Worm (Caenorhabditis elegans) whole organism, L4 larva: ENCODE results near the gene F12F6.7.

Source experiments
- D1046.2 ChIP-seq: fragments of 200-800 bp; sonication (Bioruptor generic); IDR thresholded peaks from 2 replicates; pipeline ENCODE4 v1.3.6; 2022; ENCODE audit warnings: missing genetic modification characterization, missing compliant biosample characterization
- F44E2.7 ChIP-seq: fragments of 200-800 bp; sonication (Bioruptor generic); IDR thresholded peaks from 2 replicates; pipeline ENCODE4 v2.1.2; 2022; ENCODE audit warnings: missing genetic modification characterization, missing compliant biosample characterization
- R02D3.7 ChIP-seq: fragments of 150-350 bp; sonication (generic microtip); optimal IDR thresholded peaks from 3 replicates; lab custom pipeline; 2014; ENCODE audit warnings: missing biosample characterization, missing genetic modification characterization
- T20F7.1 ChIP-seq: fragments of 200-800 bp; sonication (Bioruptor generic); optimal IDR thresholded peaks from 2 replicates; lab custom pipeline; 2018; ENCODE audit warnings: mild to moderate bottlenecking, missing genetic modification characterization, missing compliant biosample characterization
- T26A8.4 ChIP-seq: fragments of 200-800 bp; sonication (Bioruptor generic); IDR thresholded peaks from 2 replicates; pipeline ENCODE4 v1.3.6; 2022; ENCODE audit warnings: missing genetic modification characterization, missing compliant biosample characterization
- Y48G9A.11 ChIP-seq: fragments of 200-800 bp; sonication (Bioruptor generic); IDR thresholded peaks from 2 replicates; pipeline ENCODE4 v1.3.6; 2022; ENCODE audit warnings: missing genetic modification reagents, missing genetic modification characterization, missing compliant biosample characterization
- Y5F2A.4 ChIP-seq: fragments of 200-800 bp; sonication (Bioruptor generic); optimal IDR thresholded peaks from 2 replicates; lab custom pipeline; 2018; ENCODE audit warnings: mild to moderate bottlenecking, missing genetic modification characterization, missing compliant biosample characterization
- Y75B8A.6 ChIP-seq: fragments of 200-800 bp; sonication (Bioruptor generic); IDR thresholded peaks from 2 replicates; pipeline ENCODE4 v1.3.6; 2022; ENCODE audit warnings: missing genetic modification reagents, missing genetic modification characterization, missing compliant biosample characterization
- aly-2 ChIP-seq: sonication (generic microtip); optimal IDR thresholded peaks from 2 replicates; lab custom pipeline; 2018; ENCODE audit warnings: missing biosample characterization, missing genetic modification characterization
- ceh-20 ChIP-seq: fragments of 200-800 bp; sonication (Bioruptor generic); IDR thresholded peaks from 2 replicates; pipeline ENCODE4 v1.3.6; 2022; ENCODE audit warnings: missing genetic modification reagents, missing genetic modification characterization, missing compliant biosample characterization
- ceh-32 ChIP-seq: sonication (generic microtip); optimal IDR thresholded peaks from 2 replicates; lab custom pipeline; 2016; ENCODE audit warnings: mild to moderate bottlenecking, missing genetic modification characterization, missing compliant biosample characterization; ENCODE audit not compliant: poor library complexity
- ceh-82 ChIP-seq: sonication (generic microtip); optimal IDR thresholded peaks from 2 replicates; lab custom pipeline; 2017; ENCODE audit warnings: missing biosample characterization, missing genetic modification characterization
- ces-1 ChIP-seq: fragments of 150-350 bp; sonication (generic microtip); optimal IDR thresholded peaks from 4 replicates; lab custom pipeline; 2014; ENCODE audit warnings: missing biosample characterization, missing genetic modification reagents, missing genetic modification characterization
- ctbp-1 ChIP-seq: fragments of 200-800 bp; sonication (Bioruptor generic); IDR thresholded peaks from 2 replicates; pipeline ENCODE4 v1.3.6; 2022; ENCODE audit warnings: missing genetic modification reagents, missing genetic modification characterization, missing compliant biosample characterization
- daf-16 ChIP-seq, 3 experiments: sonication (generic microtip); optimal IDR thresholded peaks; 2 replicates each; lab custom pipeline; 2016 to 2017; ENCODE audit warnings: missing genetic modification characterization in 3 of 3, missing genetic modification reagents in 3 of 3, mild to moderate bottlenecking in 2 of 3, missing compliant biosample characterization in 2 of 3, missing biosample characterization in 1 of 3, moderate library complexity in 1 of 3
- daf-8 ChIP-seq: fragments of 200-800 bp; sonication (Bioruptor generic); IDR thresholded peaks from 2 replicates; pipeline ENCODE4 v1.3.6; 2022; ENCODE audit warnings: missing genetic modification characterization, missing compliant biosample characterization
- dmd-6 ChIP-seq: fragments of 200-800 bp; sonication (Bioruptor generic); IDR thresholded peaks from 2 replicates; pipeline ENCODE4 v1.3.6; 2022; ENCODE audit warnings: missing genetic modification reagents, missing genetic modification characterization, missing compliant biosample characterization
- dmd-8 ChIP-seq: fragments of 200-800 bp; sonication (Bioruptor generic); IDR thresholded peaks from 2 replicates; pipeline ENCODE4 v1.3.6; 2022; ENCODE audit warnings: missing genetic modification characterization, missing compliant biosample characterization
- dmd-9 ChIP-seq: fragments of 200-800 bp; sonication (Bioruptor generic); IDR thresholded peaks from 2 replicates; pipeline ENCODE4 v1.3.6; 2022; ENCODE audit warnings: missing genetic modification reagents, missing genetic modification characterization, missing compliant biosample characterization
- dpl-1 ChIP-seq: fragments of 150-350 bp; optimal IDR thresholded peaks from 2 replicates; lab custom pipeline; 2014; ENCODE audit warnings: missing biosample characterization, missing genetic modification reagents, missing genetic modification characterization
- duxl-1 ChIP-seq: sonication (generic microtip); optimal IDR thresholded peaks from 2 replicates; lab custom pipeline; 2016; ENCODE audit warnings: mild to moderate bottlenecking, missing genetic modification characterization, moderate library complexity, missing compliant biosample characterization; ENCODE audit not compliant: poor library complexity
- dve-1 ChIP-seq: sonication (generic microtip); optimal IDR thresholded peaks from 2 replicates; lab custom pipeline; 2017; ENCODE audit warnings: antibody characterized with exemption, mild to moderate bottlenecking, missing genetic modification characterization, missing compliant biosample characterization; ENCODE audit not compliant: insufficient read depth
- egl-43 ChIP-seq: fragments of 200-800 bp; sonication (Bioruptor generic); IDR thresholded peaks from 2 replicates; pipeline ENCODE4 v1.3.6; 2022; ENCODE audit warnings: missing genetic modification reagents, missing genetic modification characterization, missing compliant biosample characterization
- fkh-10 ChIP-seq: fragments of 150-350 bp; optimal IDR thresholded peaks from 2 replicates; lab custom pipeline; 2014; ENCODE audit warnings: missing biosample characterization, missing genetic modification reagents, missing genetic modification characterization
- fos-1 ChIP-seq: fragments of 150-350 bp; optimal IDR thresholded peaks from 2 replicates; lab custom pipeline; 2014; ENCODE audit warnings: missing biosample characterization, missing genetic modification characterization
- hlh-11 ChIP-seq: fragments of 200-800 bp; sonication (Bioruptor generic); optimal IDR thresholded peaks from 2 replicates; lab custom pipeline; 2018; ENCODE audit warnings: mild to moderate bottlenecking, missing genetic modification characterization, missing compliant biosample characterization
- hlh-30 ChIP-seq: sonication (generic microtip); optimal IDR thresholded peaks from 2 replicates; lab custom pipeline; 2017; ENCODE audit warnings: antibody characterized with exemption, mild to moderate bottlenecking, missing genetic modification characterization, missing compliant biosample characterization; ENCODE audit not compliant: insufficient read depth
- jun-1 ChIP-seq: fragments of 150-350 bp; optimal IDR thresholded peaks from 2 replicates; lab custom pipeline; 2014; ENCODE audit warnings: missing biosample characterization, missing genetic modification reagents, missing genetic modification characterization
- lin-1 ChIP-seq: fragments of 200-800 bp; sonication (Bioruptor generic); IDR thresholded peaks from 2 replicates; pipeline ENCODE4 v1.3.6; 2022; ENCODE audit warnings: missing genetic modification reagents, missing genetic modification characterization, missing compliant biosample characterization
- lin-13 ChIP-seq: fragments of 150-350 bp; optimal IDR thresholded peaks from 2 replicates; lab custom pipeline; 2014; ENCODE audit warnings: missing biosample characterization, missing genetic modification reagents, missing genetic modification characterization
- lin-15B ChIP-seq: fragments of 150-350 bp; sonication (generic microtip); optimal IDR thresholded peaks from 3 replicates; lab custom pipeline; 2014; ENCODE audit warnings: missing biosample characterization, missing genetic modification characterization
- lin-29 ChIP-seq: fragments of 200-800 bp; sonication (Bioruptor generic); IDR thresholded peaks from 2 replicates; pipeline ENCODE4 v1.3.6; 2022; ENCODE audit warnings: missing genetic modification reagents, missing genetic modification characterization, missing compliant biosample characterization
- lsy-2 ChIP-seq, 2 experiments: fragments of 150-350 bp in 1 of 2; sonication (generic microtip) in 1 of 2; optimal IDR thresholded peaks; 2 replicates each; lab custom pipeline; 2014 to 2017; ENCODE audit warnings: missing biosample characterization in 2 of 2, missing genetic modification characterization in 2 of 2
- madf-5 ChIP-seq, 2 experiments: fragments of 200-800 bp; sonication (Bioruptor generic); IDR thresholded peaks; 2 replicates each; pipeline ENCODE4 v1.3.6; 2022; ENCODE audit warnings: missing compliant biosample characterization in 2 of 2, missing genetic modification characterization in 2 of 2
- mdl-1 ChIP-seq, 2 experiments: fragments of 150-350 bp in 1 of 2; sonication (generic microtip) in 1 of 2; optimal IDR thresholded peaks; 2 replicates each; lab custom pipeline; 2014 to 2017; ENCODE audit warnings: missing biosample characterization in 2 of 2, missing genetic modification characterization in 2 of 2
- mep-1 ChIP-seq: fragments of 150-350 bp; sonication (generic microtip); optimal IDR thresholded peaks from 3 replicates; lab custom pipeline; 2014; ENCODE audit warnings: missing biosample characterization, missing genetic modification characterization
- mes-2 ChIP-seq: sonication (generic microtip); optimal IDR thresholded peaks from 2 replicates; lab custom pipeline; 2016; ENCODE audit warnings: missing genotype, mild to moderate bottlenecking, missing genetic modification characterization, missing compliant biosample characterization; ENCODE audit not compliant: poor library complexity, severe bottlenecking
- mxl-3 ChIP-seq: fragments of 200-800 bp; sonication (Bioruptor generic); optimal IDR thresholded peaks from 2 replicates; lab custom pipeline; 2018; ENCODE audit warnings: mild to moderate bottlenecking, missing genetic modification characterization, missing compliant biosample characterization
- nhr-11 ChIP-seq: fragments of 150-350 bp; optimal IDR thresholded peaks from 2 replicates; lab custom pipeline; 2014; ENCODE audit warnings: missing biosample characterization, missing genetic modification characterization
- nhr-41 ChIP-seq: fragments of 200-800 bp; sonication (Bioruptor generic); IDR thresholded peaks from 2 replicates; pipeline ENCODE4 v1.3.6; 2022; ENCODE audit warnings: missing genetic modification reagents, missing genetic modification characterization, missing compliant biosample characterization
- pqm-1 ChIP-seq: sonication (generic microtip); optimal IDR thresholded peaks from 2 replicates; lab custom pipeline; 2017; ENCODE audit warnings: missing biosample characterization, missing genetic modification characterization
- snpc-1.2 ChIP-seq: fragments of 200-800 bp; sonication (Bioruptor generic); IDR thresholded peaks from 2 replicates; pipeline ENCODE4 v1.3.6; 2022; ENCODE audit warnings: missing genetic modification reagents, missing genetic modification characterization, missing compliant biosample characterization
- snpc-4 ChIP-seq: fragments of 150-350 bp; optimal IDR thresholded peaks from 2 replicates; lab custom pipeline; 2014; ENCODE audit warnings: missing biosample characterization, missing genetic modification characterization
- spr-3 ChIP-seq: fragments of 200-800 bp; sonication (Bioruptor generic); optimal IDR thresholded peaks from 2 replicates; lab custom pipeline; 2018; ENCODE audit warnings: mild to moderate bottlenecking, missing genetic modification characterization, missing compliant biosample characterization
- tag-97 ChIP-seq: fragments of 200-800 bp; sonication (Bioruptor generic); IDR thresholded peaks from 2 replicates; pipeline ENCODE4 v1.3.6; 2022; ENCODE audit warnings: missing genetic modification characterization, missing compliant biosample characterization
- tra-1 ChIP-seq: fragments of 200-800 bp; sonication (Bioruptor generic); IDR thresholded peaks from 2 replicates; pipeline ENCODE4 v1.3.6; 2022; ENCODE audit warnings: missing genetic modification reagents, missing genetic modification characterization, missing compliant biosample characterization
- unc-130 ChIP-seq: sonication (generic microtip); optimal IDR thresholded peaks from 2 replicates; lab custom pipeline; 2016; ENCODE audit warnings: missing genetic modification reagents, missing genetic modification characterization, missing compliant biosample characterization
- unc-62 ChIP-seq, 3 experiments: fragments of 150-350 bp in 1 of 3; sonication (generic microtip); optimal IDR thresholded peaks in 2 of 3; peaks in 1 of 3; 1 replicate in 1 of 3; 2 replicates in 2 of 3; lab custom pipeline; 2014 to 2017; ENCODE audit warnings: missing biosample characterization in 3 of 3, missing genetic modification characterization in 3 of 3, missing genetic modification reagents in 3 of 3, missing genotype in 1 of 3
- zip-2 ChIP-seq: fragments of 150-350 bp; optimal IDR thresholded peaks from 2 replicates; lab custom pipeline; 2014; ENCODE audit warnings: missing biosample characterization, missing genetic modification characterization
- ztf-7 ChIP-seq: fragments of 150-350 bp; optimal IDR thresholded peaks from 2 replicates; lab custom pipeline; 2014; ENCODE audit warnings: missing biosample characterization, missing genetic modification characterization

F12F6.7 gene

ce11 chrIV:11594191-11594673 is 32.6 kb upstream of the F12F6.7 start, which contains the start of gene mig-38 (continued):
- 0 out of 2 replicates have a peak, but pooled peaks have one; percentile 48 for TF ChIP-seq D1046.2 (GFP tag; lab: Robert Waterston, UW)
- TF ChIP-seq lsy-2 (tag; optimal IDR thresholded peaks at IDR 0.05; lab: Kevin White, UChicago): peak in 1 of 2 experiments; percentile 50
- peak; percentile 68 to 71 for TF ChIP-seq mdl-1 (tag; optimal IDR thresholded peaks at IDR 0.05; lab: Kevin White, UChicago)
- peak; percentile 81 for TF ChIP-seq hlh-11 (tag; lab: Kevin White, UChicago)
- TF ChIP-seq pqm-1 (tag; lab: Kevin White, UChicago): peak; percentile 11
- TF ChIP-seq spr-3 (GFP tag; lab: Kevin White, UChicago): no peak
- peak; percentile 8 for TF ChIP-seq dve-1
- TF ChIP-seq snpc-1.2 (GFP tag; lab: Robert Waterston, UW): no peak
- peak; percentile 65 for TF ChIP-seq T20F7.1 (GFP tag; lab: Kevin White, UChicago)
- no peak for TF ChIP-seq lin-1
- no peak for TF ChIP-seq fos-1 (tag; lab: Kevin White, UChicago)
- no peak for TF ChIP-seq unc-130 (GFP tag; lab: Kevin White, UChicago)
- TF ChIP-seq ztf-7: no peak
- no peak for TF ChIP-seq ces-1 (GFP tag; lab: Kevin White, UChicago)
- no peak for TF ChIP-seq T26A8.4 (GFP tag; lab: Robert Waterston, UW)
- peak; percentile 13; the same call in 1 of the 2 replicates for TF ChIP-seq ceh-20 (GFP tag; lab: Robert Waterston, UW)
- no peak for TF ChIP-seq jun-1
- peak; percentile 92 for TF ChIP-seq mxl-3 (GFP tag; lab: Kevin White, UChicago)
- TF ChIP-seq daf-8 (GFP tag; lab: Robert Waterston, UW): no peak
- no peak for TF ChIP-seq lin-29 (GFP tag; lab: Robert Waterston, UW)
- peak; percentile 1 to 18 for TF ChIP-seq daf-16 (GFP tag; optimal IDR thresholded peaks at IDR 0.05; lab: Kevin White, UChicago)
- peak; percentile 55 for TF ChIP-seq daf-16 (tag; optimal IDR thresholded peaks at IDR 0.05; lab: Kevin White, UChicago)
- peak; percentile 47 for TF ChIP-seq hlh-30 (tag; lab: Kevin White, UChicago)
- no peak for TF ChIP-seq R02D3.7 (tag; lab: Kevin White, UChicago)
- TF ChIP-seq madf-5 (GFP tag; IDR thresholded peaks at IDR 0.05; lab: Robert Waterston, UW): no peak
- no peak for TF ChIP-seq lin-15B
- TF ChIP-seq ceh-32 (tag; lab: Kevin White, UChicago): no peak
- TF ChIP-seq aly-2 (tag; lab: Kevin White, UChicago): no peak
- TF ChIP-seq nhr-41 (GFP tag; lab: Robert Waterston, UW): no peak
- TF ChIP-seq Y48G9A.11: no peak
- TF ChIP-seq lin-13 (GFP tag; lab: Kevin White, UChicago): peak; percentile 20
- TF ChIP-seq nhr-11 (tag; lab: Kevin White, UChicago): peak; percentile 52
- no peak for TF ChIP-seq tag-97 (GFP tag; lab: Robert Waterston, UW)
- no peak; the same call in 1 of the 2 replicates for TF ChIP-seq dmd-8 (GFP tag; lab: Robert Waterston, UW)
- TF ChIP-seq egl-43 (GFP tag; lab: Robert Waterston, UW): peak; percentile 74
- no peak for TF ChIP-seq duxl-1 (tag; lab: Kevin White, UChicago)
- no peak for TF ChIP-seq zip-2 (tag; lab: Kevin White, UChicago)
- TF ChIP-seq Y75B8A.6 (GFP tag; lab: Robert Waterston, UW): no peak
- TF ChIP-seq tra-1: no peak
- peak; percentile 39 for TF ChIP-seq dmd-6 (GFP tag; lab: Robert Waterston, UW)
- TF ChIP-seq unc-62 (GFP tag; optimal IDR thresholded peaks at IDR 0.05 in 1 of 2; lab: Kevin White, UChicago): no peak
- no peak for TF ChIP-seq unc-62 (tag; optimal IDR thresholded peaks at IDR 0.05; lab: Kevin White, UChicago)
- TF ChIP-seq mes-2: peak; percentile 47
- peak; percentile 5 for TF ChIP-seq dpl-1 (GFP tag; lab: Kevin White, UChicago)
- peak; percentile 12; the same call in 1 of the 2 replicates for TF ChIP-seq ctbp-1
- TF ChIP-seq mep-1 (tag; lab: Kevin White, UChicago): peak; percentile 50
- TF ChIP-seq F44E2.7: no peak
- no peak for TF ChIP-seq ceh-82 (tag; lab: Kevin White, UChicago)
- no peak for TF ChIP-seq fkh-10 (GFP tag; lab: Kevin White, UChicago)
- TF ChIP-seq dmd-9 (GFP tag; lab: Robert Waterston, UW): 0 out of 2 replicates have a peak, but pooled peaks have one; percentile 10
- TF ChIP-seq Y5F2A.4 (GFP tag; lab: Kevin White, UChicago): no peak
- no peak for TF ChIP-seq snpc-4 (tag; lab: Kevin White, UChicago)
